Fruit fly (Drosophila melanogaster) whole organism, embryonic: ENCODE measurements around the gene barc.

Source experiments
- Atf3 ChIP-seq: fragments of 200-800 bp; sonication (Bioruptor generic); optimal IDR thresholded peaks from 3 replicates; lab custom pipeline; 2016; ENCODE audit warnings: missing biosample characterization, missing genetic modification characterization
- CG10274 ChIP-seq: fragments of 200-800 bp; sonication (Bioruptor generic); optimal IDR thresholded peaks from 3 replicates; lab custom pipeline; 2017; ENCODE audit warnings: missing biosample characterization, mild to moderate bottlenecking, missing genetic modification characterization
- CG10654 ChIP-seq: fragments of 200-800 bp; sonication (Bioruptor generic); optimal IDR thresholded peaks from 2 replicates; lab custom pipeline; 2016; ENCODE audit warnings: missing biosample characterization, missing genetic modification characterization
- CG11093 ChIP-seq: fragments of 200-800 bp; sonication (Bioruptor generic); IDR thresholded peaks from 3 replicates; pipeline ENCODE4 v1.3.6; 2022; ENCODE audit warnings: missing biosample characterization, missing genetic modification characterization
- CG11504 ChIP-seq: fragments of 200-800 bp; sonication (Bioruptor generic); optimal IDR thresholded peaks from 3 replicates; lab custom pipeline; 2019; ENCODE audit warnings: missing biosample characterization, mild to moderate bottlenecking, missing genetic modification characterization, moderate library complexity
- CG11696 ChIP-seq: fragments of 200-800 bp; sonication (Bioruptor generic); IDR thresholded peaks from 2 replicates; pipeline ENCODE4 v1.3.6; 2022; ENCODE audit warnings: missing biosample characterization, missing genetic modification characterization
- CG12104 ChIP-seq: fragments of 200-800 bp; sonication (Bioruptor generic); optimal IDR thresholded peaks from 3 replicates; lab custom pipeline; 2016; ENCODE audit warnings: missing biosample characterization, missing genetic modification characterization
- CG12299 ChIP-seq: fragments of 200-800 bp; sonication (Bioruptor generic); optimal IDR thresholded peaks from 2 replicates; lab custom pipeline; 2018; ENCODE audit warnings: missing biosample characterization, mild to moderate bottlenecking, missing genetic modification characterization
- CG12391 ChIP-seq: fragments of 200-800 bp; sonication (Bioruptor generic); optimal IDR thresholded peaks from 3 replicates; lab custom pipeline; 2018; ENCODE audit warnings: missing biosample characterization, mild to moderate bottlenecking, missing genetic modification characterization, moderate library complexity
- CG13775 ChIP-seq: fragments of 200-800 bp; sonication (Bioruptor generic); optimal IDR thresholded peaks from 3 replicates; lab custom pipeline; 2017; ENCODE audit warnings: missing biosample characterization, mild to moderate bottlenecking, missing genetic modification characterization
- CG14710 ChIP-seq: fragments of 200-800 bp; sonication (Bioruptor generic); optimal IDR thresholded peaks from 3 replicates; lab custom pipeline; 2019; ENCODE audit warnings: missing biosample characterization, mild to moderate bottlenecking, missing genetic modification characterization, moderate library complexity
- CG15479 ChIP-seq: fragments of 200-800 bp; sonication (Bioruptor generic); optimal IDR thresholded peaks from 3 replicates; lab custom pipeline; 2019; ENCODE audit warnings: missing biosample characterization, mild to moderate bottlenecking, missing genetic modification characterization, moderate library complexity
- CG15514 ChIP-seq: fragments of 200-800 bp; sonication (Bioruptor generic); optimal IDR thresholded peaks from 3 replicates; lab custom pipeline; 2017; ENCODE audit warnings: missing biosample characterization, missing genetic modification characterization, mild to moderate bottlenecking, moderate library complexity, missing genetic modification reagents
- CG15601 ChIP-seq: fragments of 200-800 bp; sonication (Bioruptor generic); optimal IDR thresholded peaks from 3 replicates; lab custom pipeline; 2019; ENCODE audit warnings: missing biosample characterization, mild to moderate bottlenecking, missing genetic modification characterization, moderate library complexity
- CG1603 ChIP-seq: fragments of 200-800 bp; sonication (Bioruptor generic); optimal IDR thresholded peaks from 2 replicates; lab custom pipeline; 2019; ENCODE audit warnings: missing biosample characterization, mild to moderate bottlenecking, missing genetic modification characterization, moderate library complexity
- CG16813 ChIP-seq: fragments of 200-800 bp; sonication (Bioruptor generic); IDR thresholded peaks from 3 replicates; pipeline ENCODE4 v1.3.6; 2022; ENCODE audit warnings: missing biosample characterization, missing genetic modification characterization; ENCODE audit not compliant: partially characterized antibody
- CG18764 ChIP-seq: fragments of 200-800 bp; sonication (Bioruptor generic); optimal IDR thresholded peaks from 3 replicates; lab custom pipeline; 2016; ENCODE audit warnings: missing biosample characterization, missing genetic modification characterization
- CG2129 ChIP-seq: fragments of 200-800 bp; sonication (Bioruptor generic); IDR thresholded peaks from 2 replicates; pipeline ENCODE4 v1.3.6; 2022; ENCODE audit warnings: missing biosample characterization, missing genetic modification characterization; ENCODE audit not compliant: partially characterized antibody
- CG30020 ChIP-seq: fragments of 200-800 bp; optimal IDR thresholded peaks from 2 replicates; lab custom pipeline; 2019; ENCODE audit warnings: missing biosample characterization, mild to moderate bottlenecking, missing genetic modification characterization, moderate library complexity
- CG31441 ChIP-seq: fragments of 200-800 bp; sonication (Bioruptor generic); IDR thresholded peaks from 2 replicates; pipeline ENCODE4 v1.3.6; 2022; ENCODE audit warnings: missing biosample characterization, missing genetic modification characterization
- CG32772 ChIP-seq: fragments of 200-800 bp; sonication (Bioruptor generic); IDR thresholded peaks from 2 replicates; pipeline ENCODE4 v1.3.6; 2022; ENCODE audit warnings: missing biosample characterization, missing genetic modification characterization
- CG7556 ChIP-seq: fragments of 200-800 bp; sonication (Bioruptor generic); optimal IDR thresholded peaks from 2 replicates; lab custom pipeline; 2017; ENCODE audit warnings: missing biosample characterization, mild to moderate bottlenecking, missing genetic modification characterization
- CG7839 ChIP-seq: fragments of 200-800 bp; sonication (Bioruptor generic); optimal IDR thresholded peaks from 3 replicates; lab custom pipeline; 2018; ENCODE audit warnings: missing biosample characterization, mild to moderate bottlenecking, missing genetic modification characterization, moderate library complexity
- CG7928 ChIP-seq: fragments of 200-800 bp; sonication (Bioruptor generic); optimal IDR thresholded peaks from 2 replicates; lab custom pipeline; 2017; ENCODE audit warnings: missing biosample characterization, mild to moderate bottlenecking, missing genetic modification characterization
- CG8290 ChIP-seq, 3 experiments: fragments of 200-800 bp; sonication (Bioruptor generic); optimal IDR thresholded peaks; 2 replicates each; lab custom pipeline; 2016 to 2019; ENCODE audit warnings: missing biosample characterization in 3 of 3, missing genetic modification characterization in 3 of 3, mild to moderate bottlenecking in 2 of 3, moderate library complexity in 1 of 3
- Dfd ChIP-seq, 2 experiments: fragments of >200 bp; optimal IDR thresholded peaks; 2 replicates each; lab custom pipeline; 2017; ENCODE audit warnings: missing biosample characterization in 2 of 2, missing genetic modification characterization in 2 of 2
- Fer3 ChIP-seq: fragments of 200-800 bp; sonication (Bioruptor generic); optimal IDR thresholded peaks from 2 replicates; lab custom pipeline; 2018; ENCODE audit warnings: missing biosample characterization, mild to moderate bottlenecking, missing genetic modification characterization, moderate library complexity
- Hey ChIP-seq: fragments of 200-800 bp; sonication (Bioruptor generic); optimal IDR thresholded peaks from 3 replicates; lab custom pipeline; 2018; ENCODE audit warnings: missing biosample characterization, mild to moderate bottlenecking, missing genetic modification characterization
- Hr3 ChIP-seq: fragments of 200-800 bp; sonication (Bioruptor generic); optimal IDR thresholded peaks from 3 replicates; lab custom pipeline; 2016; ENCODE audit warnings: missing biosample characterization, missing genetic modification characterization
- Jarid2 ChIP-seq: fragments of 200-800 bp; sonication (Bioruptor generic); optimal IDR thresholded peaks from 3 replicates; lab custom pipeline; 2017; ENCODE audit warnings: mild to moderate bottlenecking, missing biosample characterization, missing genetic modification reagents, missing genetic modification characterization
- Mad ChIP-seq: fragments of 200-800 bp; sonication (Bioruptor generic); optimal IDR thresholded peaks from 2 replicates; lab custom pipeline; 2016; ENCODE audit warnings: missing biosample characterization, missing genetic modification characterization
- NC2α ChIP-seq: fragments of 200-800 bp; sonication (Bioruptor generic); optimal IDR thresholded peaks from 2 replicates; lab custom pipeline; 2016; ENCODE audit warnings: missing biosample characterization, missing genetic modification characterization
- Sry-β ChIP-seq: fragments of 200-800 bp; sonication (Bioruptor generic); optimal IDR thresholded peaks from 2 replicates; lab custom pipeline; 2018; ENCODE audit warnings: missing biosample characterization, mild to moderate bottlenecking, missing genetic modification characterization, moderate library complexity
- Ssrp ChIP-seq: fragments of 200-800 bp; sonication (Bioruptor generic); optimal IDR thresholded peaks from 2 replicates; lab custom pipeline; 2018; ENCODE audit warnings: missing biosample characterization, mild to moderate bottlenecking, missing genetic modification characterization, moderate library complexity
- ci ChIP-seq: fragments of 200-800 bp; sonication (Bioruptor generic); IDR thresholded peaks from 3 replicates; pipeline ENCODE4 v1.3.6; 2022; ENCODE audit warnings: missing biosample characterization, missing genetic modification characterization
- croc ChIP-seq: fragments of 200-800 bp; sonication (Bioruptor generic); conservative IDR thresholded peaks from 3 replicates; pipeline ENCODE4 v1.3.6; 2022; ENCODE audit warnings: missing biosample characterization, missing genetic modification characterization
- dmrt99B ChIP-seq: fragments of 200-800 bp; sonication (Bioruptor generic); optimal IDR thresholded peaks from 2 replicates; lab custom pipeline; 2018; ENCODE audit warnings: missing biosample characterization, mild to moderate bottlenecking, missing genetic modification characterization, moderate library complexity
- dysf ChIP-seq: fragments of 200-800 bp; sonication (Bioruptor generic); IDR thresholded peaks from 3 replicates; pipeline ENCODE4 v1.3.6; 2022; ENCODE audit warnings: missing biosample characterization, missing genetic modification characterization
- fru ChIP-seq: fragments of >200 bp; optimal IDR thresholded peaks from 2 replicates; lab custom pipeline; 2017
- gce ChIP-seq: fragments of 200-800 bp; sonication (Bioruptor generic); IDR thresholded peaks from 3 replicates; pipeline ENCODE4 v1.3.6; 2022; ENCODE audit warnings: missing biosample characterization, missing genetic modification characterization
- gt ChIP-seq: fragments of 200-800 bp; sonication (Bioruptor generic); IDR thresholded peaks from 2 replicates; pipeline ENCODE4 v1.3.6; 2022; ENCODE audit warnings: missing biosample characterization, missing genetic modification characterization
- h ChIP-seq: fragments of >200 bp; optimal IDR thresholded peaks from 2 replicates; lab custom pipeline; 2017
- lmd ChIP-seq: fragments of 200-800 bp; sonication (Bioruptor generic); IDR thresholded peaks from 2 replicates; pipeline ENCODE4 v1.3.6; 2022; ENCODE audit warnings: missing biosample characterization, missing genetic modification characterization
- lov ChIP-seq, 2 experiments: fragments of 200-800 bp in 1 of 2; fragments of >200 bp in 1 of 2; sonication (Bioruptor generic) in 1 of 2; IDR thresholded peaks in 1 of 2; optimal IDR thresholded peaks in 1 of 2; 2 replicates in 1 of 2; 3 replicates in 1 of 2; pipeline versions ENCODE4 v1.3.6 to Lab custom; 2017 to 2022; ENCODE audit warnings: missing biosample characterization in 1 of 2, missing genetic modification characterization in 1 of 2
- psq ChIP-seq: fragments of 200-800 bp; sonication (Bioruptor generic); optimal IDR thresholded peaks from 2 replicates; lab custom pipeline; 2017; ENCODE audit warnings: missing biosample characterization, missing genetic modification characterization
- ro ChIP-seq: fragments of 200-800 bp; sonication (Bioruptor generic); IDR thresholded peaks from 2 replicates; pipeline ENCODE4 v1.3.6; 2022; ENCODE audit warnings: missing biosample characterization, missing genetic modification characterization
- salm ChIP-seq: fragments of 200-800 bp; sonication (Bioruptor generic); optimal IDR thresholded peaks from 2 replicates; lab custom pipeline; 2018; ENCODE audit warnings: missing biosample characterization, mild to moderate bottlenecking, missing genetic modification characterization
- sima ChIP-seq: fragments of 200-800 bp; sonication (Bioruptor generic); optimal IDR thresholded peaks from 2 replicates; lab custom pipeline; 2016; ENCODE audit warnings: missing biosample characterization, missing genetic modification characterization
- sisA ChIP-seq: fragments of 200-800 bp; sonication (Bioruptor generic); IDR thresholded peaks from 2 replicates; pipeline ENCODE4 v1.3.6; 2022; ENCODE audit warnings: missing biosample characterization, missing genetic modification characterization
- tio ChIP-seq: fragments of 200-800 bp; sonication (Bioruptor generic); optimal IDR thresholded peaks from 2 replicates; lab custom pipeline; 2017; ENCODE audit warnings: missing biosample characterization, missing genetic modification characterization, inconsistent platforms
- usp ChIP-seq: fragments of >200 bp; optimal IDR thresholded peaks from 2 replicates; lab custom pipeline; 2017; ENCODE audit warnings: missing biosample characterization, missing genetic modification characterization

barc gene

dm6 chr3L:21462860-21463259 lies 29.9 kb upstream of the barc start (continued):
- no peak for TF ChIP-seq fru (lab: Kevin White, UChicago)
- TF ChIP-seq CG15601 (tag; lab: Kevin White, UChicago): peak; percentile 16
- peak; percentile 49; the same call in 1 of the 2 replicates for TF ChIP-seq CG31441 (GFP tag; lab: Robert Waterston, UW)
- peak; percentile 32 for TF ChIP-seq Ssrp
- no peak for TF ChIP-seq CG15514 (GFP tag; lab: Kevin White, UChicago)
- TF ChIP-seq CG10274 (GFP tag; lab: Kevin White, UChicago): no peak
- no peak for TF ChIP-seq CG18764 (GFP tag; lab: Kevin White, UChicago)
- TF ChIP-seq CG13775 (GFP tag; lab: Kevin White, UChicago): peak; percentile 39
- no peak for TF ChIP-seq Hey (tag; lab: Kevin White, UChicago)
- TF ChIP-seq Dfd (GFP tag; optimal IDR thresholded peaks at IDR 0.05; lab: Kevin White, UChicago): no peak
- no peak for TF ChIP-seq CG2129 (GFP tag; lab: Robert Waterston, UW)
- TF ChIP-seq Sry-β: no peak
- TF ChIP-seq dysf: no peak
- peak; percentile 17; the same call in 1 of the 3 replicates for TF ChIP-seq croc (GFP tag; lab: Robert Waterston, UW)
- peak; percentile 28 for TF ChIP-seq CG7839 (tag; lab: Kevin White, UChicago)
- no peak for TF ChIP-seq sima (GFP tag; lab: Kevin White, UChicago)
- no peak for TF ChIP-seq CG12104 (GFP tag; lab: Kevin White, UChicago)
- peak; percentile 46 for TF ChIP-seq CG11504
- no peak for TF ChIP-seq Fer3 (tag; lab: Kevin White, UChicago)
- no peak for TF ChIP-seq NC2α
- TF ChIP-seq CG7556 (GFP tag; lab: Kevin White, UChicago): peak; percentile 51
- TF ChIP-seq psq: no peak
- no peak for TF ChIP-seq CG10654 (GFP tag; lab: Kevin White, UChicago)
- 0 out of 2 replicates have a peak, but pooled peaks have one; percentile 6 for TF ChIP-seq sisA (GFP tag; lab: Robert Waterston, UW)
- TF ChIP-seq h (lab: Kevin White, UChicago): no peak
- no peak for TF ChIP-seq CG11093 (GFP tag; lab: Robert Waterston, UW)
- no peak for TF ChIP-seq CG11696 (GFP tag; lab: Robert Waterston, UW)
- TF ChIP-seq salm (tag; lab: Kevin White, UChicago): no peak
- TF ChIP-seq ci (GFP tag; lab: Robert Waterston, UW): no peak
- no peak for TF ChIP-seq Hr3 (GFP tag; lab: Kevin White, UChicago)
- TF ChIP-seq CG15479 (GFP tag; lab: Kevin White, UChicago): no peak
- TF ChIP-seq Jarid2 (GFP tag; lab: Kevin White, UChicago): peak; percentile 23
- no peak for TF ChIP-seq CG32772
- TF ChIP-seq Atf3: no peak
- TF ChIP-seq usp: no peak
- peak; percentile 24 for TF ChIP-seq CG12391 (tag; lab: Kevin White, UChicago)
- no peak for TF ChIP-seq CG12299 (tag; lab: Kevin White, UChicago)
- TF ChIP-seq CG16813 (GFP tag; lab: Robert Waterston, UW): no peak
- no peak for TF ChIP-seq lov (optimal IDR thresholded peaks at IDR 0.05; lab: Kevin White, UChicago)
- no peak for TF ChIP-seq lov (GFP tag; IDR thresholded peaks at IDR 0.05; lab: Robert Waterston, UW)
- TF ChIP-seq gt (GFP tag; lab: Robert Waterston, UW): no peak
- TF ChIP-seq dmrt99B (tag; lab: Kevin White, UChicago): no peak
- no peak for TF ChIP-seq Mad
- TF ChIP-seq lmd (GFP tag; lab: Robert Waterston, UW): no peak
- TF ChIP-seq CG7928 (GFP tag; lab: Kevin White, UChicago): no peak
- peak; percentile 23 for TF ChIP-seq tio (GFP tag; lab: Kevin White, UChicago)
- TF ChIP-seq CG1603: no peak
- TF ChIP-seq CG14710 (tag; lab: Kevin White, UChicago): peak; percentile 59
- no peak for TF ChIP-seq gce (GFP tag; lab: Robert Waterston, UW)
- no peak for TF ChIP-seq CG30020 (tag; lab: Kevin White, UChicago)
- TF ChIP-seq CG8290 (GFP tag; optimal IDR thresholded peaks at IDR 0.05; lab: Kevin White, UChicago): no peak
- TF ChIP-seq CG8290 (tag; optimal IDR thresholded peaks at IDR 0.05; lab: Kevin White, UChicago): no peak
- TF ChIP-seq ro (GFP tag; lab: Robert Waterston, UW): no peak
